Worm (Caenorhabditis elegans): ENCODE data around the gene Y54G2A.28.

DNA sequence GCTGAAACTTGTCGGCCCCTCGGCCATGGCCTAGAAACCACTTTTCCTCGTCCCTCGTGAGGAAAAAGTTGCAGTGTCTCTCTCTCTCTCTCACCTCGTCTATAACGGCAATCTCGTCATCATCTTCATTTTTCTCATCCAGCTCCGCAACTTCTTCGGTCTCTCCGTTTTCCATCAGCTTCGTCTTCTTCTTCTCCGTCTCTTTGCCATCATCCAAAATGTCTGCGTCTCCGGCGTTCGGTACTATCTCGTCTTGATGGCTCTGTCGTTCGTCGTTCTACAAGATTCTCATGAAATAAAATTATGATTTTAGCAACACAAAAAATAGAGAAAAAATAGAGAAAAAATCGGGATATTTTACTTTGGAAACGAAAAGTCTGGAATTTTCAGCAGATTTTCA is 10.7 kb downstream of the Y54G2A.28 start:
- TF ChIP-seq tbx-7 (tag; optimal IDR thresholded peaks at IDR 0.05): no peak
- TF ChIP-seq hlh-6 (tag; optimal IDR thresholded peaks at IDR 0.05): no peak
- TF ChIP-seq ceh-34 (tag; optimal IDR thresholded peaks at IDR 0.05): no peak
